Worm (Caenorhabditis elegans): ENCODE results near the gene col-184.
"Not testable (repeated sequence)": the region's sequence is repeated elsewhere in the genome, so short reads cannot be mapped to it uniquely, and the experiment has no call there.

DNA sequence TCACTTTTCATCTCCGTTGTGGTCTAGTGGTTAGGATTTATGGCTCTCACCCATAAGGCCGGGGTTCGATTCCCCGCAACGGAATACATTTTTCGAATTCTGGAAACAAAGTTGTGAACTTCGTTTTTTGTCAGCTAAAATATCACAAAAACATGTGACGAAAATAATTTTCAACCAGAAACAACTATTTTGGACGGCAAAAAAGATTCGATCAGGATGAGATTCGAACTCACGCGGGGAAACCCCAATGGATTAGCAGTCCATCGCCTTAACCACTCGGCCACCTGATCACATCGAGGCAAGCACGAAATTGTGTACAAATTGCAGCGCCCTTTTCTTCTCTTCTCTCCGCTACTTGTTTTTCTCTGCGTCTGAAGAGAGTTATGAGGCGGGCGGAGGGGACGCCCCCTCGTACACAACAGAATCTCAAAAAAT, 20.6 kb upstream of the col-184 start:
- not testable (repeated sequence) for TF ChIP-seq elt-3, lsy-2, blmp-1, ztf-11, nhr-12, unc-39, snpc-4, nhr-237, nhr-28, lin-13 (tag; optimal IDR thresholded peaks at IDR 0.05)
- TF ChIP-seq ces-1 (GFP tag; optimal IDR thresholded peaks at IDR 0.05) (peak; percentile 27), sem-2 (GFP tag; optimal IDR thresholded peaks at IDR 0.05) (peak; percentile 46)
